Worm (Caenorhabditis elegans) whole organism, mixed stage, embryonic: ENCODE data around the gene pezo-1.

Experiments
- bed-3 ChIP-seq: fragments of 200-800 bp; sonication (Bioruptor generic); optimal IDR thresholded peaks from 3 replicates; lab custom pipeline; 2018; ENCODE audit warnings: mild to moderate bottlenecking, missing genetic modification characterization, moderate library complexity, missing compliant biosample characterization
- elt-3 ChIP-seq: fragments of 150-350 bp; optimal IDR thresholded peaks from 2 replicates; lab custom pipeline; 2014; ENCODE audit warnings: missing biosample characterization, missing genetic modification characterization
- ham-2 ChIP-seq: fragments of 200-800 bp; sonication (Bioruptor generic); optimal IDR thresholded peaks from 2 replicates; lab custom pipeline; 2018; ENCODE audit warnings: mild to moderate bottlenecking, missing genetic modification characterization, missing compliant biosample characterization
- hlh-1 ChIP-seq: fragments of 150-350 bp; optimal IDR thresholded peaks from 2 replicates; lab custom pipeline; 2014; ENCODE audit warnings: missing biosample characterization, missing genetic modification reagents, missing genetic modification characterization
- lin-13 ChIP-seq: fragments of 150-350 bp; optimal IDR thresholded peaks from 2 replicates; lab custom pipeline; 2014; ENCODE audit warnings: missing biosample characterization, missing genetic modification characterization
- lsy-2 ChIP-seq: fragments of 150-350 bp; optimal IDR thresholded peaks from 2 replicates; lab custom pipeline; 2014; ENCODE audit warnings: missing biosample characterization, missing genetic modification characterization
- nhr-12 ChIP-seq: fragments of 150-350 bp; optimal IDR thresholded peaks from 2 replicates; lab custom pipeline; 2014; ENCODE audit warnings: missing biosample characterization, missing genetic modification characterization
- nhr-237 ChIP-seq: fragments of 150-350 bp; optimal IDR thresholded peaks from 2 replicates; lab custom pipeline; 2014; ENCODE audit warnings: missing biosample characterization, missing genetic modification characterization
- nhr-28 ChIP-seq: fragments of 150-350 bp; optimal IDR thresholded peaks from 2 replicates; lab custom pipeline; 2014; ENCODE audit warnings: missing biosample characterization, missing genetic modification characterization
- tbx-8 ChIP-seq: fragments of 200-800 bp; sonication (Bioruptor generic); optimal IDR thresholded peaks from 2 replicates; lab custom pipeline; 2018; ENCODE audit warnings: mild to moderate bottlenecking, missing genetic modification characterization, moderate library complexity, missing compliant biosample characterization
- unc-120 ChIP-seq: sonication (generic microtip); optimal IDR thresholded peaks from 2 replicates; lab custom pipeline; 2017; ENCODE audit warnings: missing genetic modification characterization, missing compliant biosample characterization; ENCODE audit not compliant: poor library complexity, severe bottlenecking
- unc-39 ChIP-seq: fragments of 150-350 bp; optimal IDR thresholded peaks from 2 replicates; lab custom pipeline; 2014; ENCODE audit warnings: missing biosample characterization, missing genetic modification characterization

- TF ChIP-seq unc-39 (tag; lab: Kevin White, UChicago), result no peak
- no peak for TF ChIP-seq tbx-8 (GFP tag; lab: Kevin White, UChicago)
- no peak for TF ChIP-seq nhr-12 (tag; lab: Kevin White, UChicago)
- TF ChIP-seq bed-3, result no peak
- TF ChIP-seq hlh-1 (tag; lab: Kevin White, UChicago), result no peak
- no peak for TF ChIP-seq ham-2 (GFP tag; lab: Kevin White, UChicago)
- no peak for TF ChIP-seq nhr-237 (tag; lab: Kevin White, UChicago)
- TF ChIP-seq lin-13 (tag; lab: Kevin White, UChicago), result no peak
- TF ChIP-seq nhr-28 (tag; lab: Kevin White, UChicago), result no peak
- no peak for TF ChIP-seq elt-3 (tag; lab: Kevin White, UChicago)
- TF ChIP-seq unc-120 (tag; lab: Kevin White, UChicago), result no peak
- no peak for TF ChIP-seq lsy-2
These were observed 57.3 kb downstream of the pezo-1 start, which contains the start of gene F49C12.6 for ce11 chrIV:9308975-9309374.
